Fruit fly (Drosophila melanogaster): ENCODE measurements around the gene Cralbp.

DNA sequence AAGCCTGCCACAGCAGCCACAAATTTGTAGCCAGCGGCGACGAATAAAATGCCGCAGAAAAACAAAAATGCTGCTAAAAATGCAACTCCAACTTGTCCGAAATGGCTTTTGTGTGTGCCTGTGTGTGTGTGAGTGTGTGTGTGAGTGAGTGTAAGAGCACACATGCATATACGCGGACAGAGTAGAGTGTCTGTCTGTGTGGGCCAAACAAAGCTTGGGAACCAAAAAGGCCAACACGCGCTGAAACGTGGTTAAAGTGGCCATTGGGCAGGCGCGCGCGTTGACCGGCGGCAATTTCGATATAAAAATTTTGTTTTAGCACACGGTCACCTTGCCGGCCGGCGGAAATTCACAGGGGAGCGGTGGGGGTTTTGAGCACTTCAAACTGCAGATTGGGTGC is 48.9 kb upstream of the Cralbp start:
- TF ChIP-seq CG8478 (optimal IDR thresholded peaks at IDR 0.05) (no peak), EcR (GFP tag; optimal IDR thresholded peaks at IDR 0.05) (no peak), psq (optimal IDR thresholded peaks at IDR 0.05) (no peak), pan (optimal IDR thresholded peaks at IDR 0.05) (no peak), usp (GFP tag; optimal IDR thresholded peaks at IDR 0.05) (no peak)
